Fruit fly (Drosophila melanogaster): ENCODE measurements around the gene CG15739.

The CG15739 gene

DNA sequence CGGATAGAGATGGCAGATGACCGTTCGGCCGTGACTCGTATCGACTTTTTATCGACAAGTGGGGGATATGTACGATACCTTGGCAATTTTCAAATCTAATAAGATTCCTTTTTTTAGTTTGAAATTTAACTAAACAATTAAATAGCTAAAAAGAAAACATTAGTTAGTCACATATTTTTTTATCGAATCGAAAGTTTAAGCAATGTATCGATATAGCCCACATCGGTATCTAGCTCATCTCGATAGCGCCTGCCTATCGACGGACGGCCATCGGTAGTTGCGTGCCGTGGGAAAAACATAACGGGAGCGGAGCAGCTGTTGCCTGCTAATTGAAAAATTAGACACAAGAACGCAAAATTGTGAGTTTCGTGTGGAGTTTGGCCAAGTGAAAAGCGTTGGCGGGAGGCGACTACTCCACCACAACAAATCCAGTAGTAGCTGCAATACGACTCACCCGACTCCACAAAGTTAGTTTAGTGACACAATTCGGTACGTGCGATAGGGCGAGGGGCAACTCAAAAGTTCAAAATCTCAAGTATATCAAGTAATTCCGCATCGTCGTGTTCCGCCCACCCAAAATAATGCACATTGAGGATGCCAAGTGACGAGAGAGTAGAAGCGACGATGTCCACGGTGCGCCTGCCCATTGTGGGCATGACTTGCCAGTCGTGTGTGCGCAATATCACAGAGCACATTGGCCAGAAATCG lies 18.2 kb upstream of the CG15739 start, which contains the start of the genes CG10347 and ATP7 (continued):
- TF ChIP-seq Elba2 (GFP tag; optimal IDR thresholded peaks at IDR 0.05) (no peak), Mrtf (GFP tag; IDR thresholded peaks at IDR 0.05) (no peak), Fer1 (GFP tag; optimal IDR thresholded peaks at IDR 0.05) (peak; percentile 53), NK7.1 (GFP tag; optimal IDR thresholded peaks at IDR 0.05) (no peak), CG1792 (GFP tag; optimal IDR thresholded peaks at IDR 0.05) (peak; percentile 11), pzg (GFP tag; optimal IDR thresholded peaks at IDR 0.05) (peak; percentile 72), Poxn (GFP tag; IDR thresholded peaks at IDR 0.05) (no peak), ssp (GFP tag; IDR thresholded peaks at IDR 0.05) (no peak), wek (GFP tag; optimal IDR thresholded peaks at IDR 0.05) (no peak), zen (tag; optimal IDR thresholded peaks at IDR 0.05) (no peak), CG2889 (GFP tag; IDR thresholded peaks at IDR 0.05) (no peak), Sox102F (GFP tag; optimal IDR thresholded peaks at IDR 0.05) (no peak), Six4 (GFP tag; optimal IDR thresholded peaks at IDR 0.05) (no peak), CG17612 (GFP tag; IDR thresholded peaks at IDR 0.05) (no peak), Nf-YA (GFP tag; IDR thresholded peaks at IDR 0.05) (no peak), MBD-R2 (GFP tag; IDR thresholded peaks at IDR 0.05) (peak; percentile 75), hth (optimal IDR thresholded peaks at IDR 0.05) (no peak), CG2129 (GFP tag; IDR thresholded peaks at IDR 0.05; ENCODE audit: partially characterized antibody) (peak; percentile 87), Bgb (GFP tag; IDR thresholded peaks at IDR 0.05; ENCODE audit: partially characterized antibody) (peak; percentile 90), CG2712 (tag; optimal IDR thresholded peaks at IDR 0.05) (peak; percentile 44), CG10209 (GFP tag; optimal IDR thresholded peaks at IDR 0.05) (no peak), nom (GFP tag; optimal IDR thresholded peaks at IDR 0.05) (peak; percentile 47), CHES-1-like (GFP tag; optimal IDR thresholded peaks at IDR 0.05) (peak; percentile 26), zf30C (GFP tag; optimal IDR thresholded peaks at IDR 0.05) (no peak), CG4328 (GFP tag; optimal IDR thresholded peaks at IDR 0.05) (peak; percentile 17), CG11723 (GFP tag; optimal IDR thresholded peaks at IDR 0.05) (no peak), zfh2 (GFP tag; optimal IDR thresholded peaks at IDR 0.05) (peak; percentile 20), oc (tag; optimal IDR thresholded peaks at IDR 0.05) (no peak), Usf (GFP tag; optimal IDR thresholded peaks at IDR 0.05) (no peak), sr (GFP tag; IDR thresholded peaks at IDR 0.05) (no peak), jumu (GFP tag; optimal IDR thresholded peaks at IDR 0.05) (peak; percentile 44), z (GFP tag; IDR thresholded peaks at IDR 0.05) (no peak), CG3995 (GFP tag; optimal IDR thresholded peaks at IDR 0.05) (peak; percentile 94), CG6791 (GFP tag; IDR thresholded peaks at IDR 0.05; ENCODE audit: partially characterized antibody) (peak; percentile 86), Sin3A (optimal IDR thresholded peaks at IDR 0.05) (peak; percentile 72), CG18619 (GFP tag; optimal IDR thresholded peaks at IDR 0.05) (no peak), crp (GFP tag; optimal IDR thresholded peaks at IDR 0.05) (peak in 1 of 2 experiments; percentile 72), seq (GFP tag; IDR thresholded peaks at IDR 0.05) (no peak), ems (GFP tag; optimal IDR thresholded peaks at IDR 0.05) (peak; percentile 40), CG1233 (GFP tag; optimal IDR thresholded peaks at IDR 0.05) (no peak), cas (GFP tag; IDR thresholded peaks at IDR 0.05) (no peak), caup (GFP tag; optimal IDR thresholded peaks at IDR 0.05; ENCODE audit: severe bottlenecking) (no peak), CG14965 (GFP tag; optimal IDR thresholded peaks at IDR 0.05; ENCODE audit: borderline replicate concordance) (no peak), danr (GFP tag; IDR thresholded peaks at IDR 0.05) (no peak), Gsc (GFP tag; IDR thresholded peaks at IDR 0.05) (no peak), ewg (GFP tag; optimal IDR thresholded peaks at IDR 0.05) (peak; percentile 15), E2f1 (GFP tag; IDR thresholded peaks at IDR 0.05) (no peak), CG10959 (GFP tag; IDR thresholded peaks at IDR 0.05) (no peak), Med (GFP tag) (peak; percentile 86), slou (GFP tag; optimal IDR thresholded peaks at IDR 0.05) (no peak), CG34376 (GFP tag; optimal IDR thresholded peaks at IDR 0.05) (peak; percentile 33)

Measured in whole organism, embryonic.